Worm (Caenorhabditis elegans): ENCODE data around the gene T13A10.1.

- TF ChIP-seq elt-1 (tag; optimal IDR thresholded peaks at IDR 0.05; ENCODE audit: borderline replicate concordance, insufficient read depth) (no peak), unc-120 (tag; optimal IDR thresholded peaks at IDR 0.05; ENCODE audit: poor library complexity, severe bottlenecking) (no peak), ces-1 (GFP tag; optimal IDR thresholded peaks at IDR 0.05) (no peak), blmp-1 (tag; optimal IDR thresholded peaks at IDR 0.05) (no peak), ztf-11 (tag; optimal IDR thresholded peaks at IDR 0.05) (no peak), ham-2 (GFP tag; optimal IDR thresholded peaks at IDR 0.05) (no peak), nhr-28 (tag; optimal IDR thresholded peaks at IDR 0.05) (no peak), lin-13 (tag; optimal IDR thresholded peaks at IDR 0.05) (no peak), unc-39 (tag; optimal IDR thresholded peaks at IDR 0.05) (no peak), unc-62 (GFP tag; optimal IDR thresholded peaks at IDR 0.05) (no peak), nhr-12 (tag; optimal IDR thresholded peaks at IDR 0.05) (no peak), sem-2 (GFP tag; optimal IDR thresholded peaks at IDR 0.05) (no peak)
These were observed 50.6 kb downstream of the T13A10.1 start, which contains the start of gene lsm-8 for ce11 chrIV:6326448-6326847.

All from whole organism, mixed stage, embryonic.